Worm (Caenorhabditis elegans) whole organism, L4 larva: ENCODE results near the gene nhr-280.

Experiments
- F49E8.2 ChIP-seq: sonication (generic microtip); optimal IDR thresholded peaks from 2 replicates; lab custom pipeline; 2016; ENCODE audit warnings: missing compliant biosample characterization, mild to moderate bottlenecking, missing genetic modification characterization, borderline replicate concordance
- T20F7.1 ChIP-seq: fragments of 200-800 bp; sonication (Bioruptor generic); optimal IDR thresholded peaks from 2 replicates; lab custom pipeline; 2018; ENCODE audit warnings: mild to moderate bottlenecking, missing genetic modification characterization, missing compliant biosample characterization
- Y48G9A.11 ChIP-seq: fragments of 200-800 bp; sonication (Bioruptor generic); IDR thresholded peaks from 2 replicates; pipeline ENCODE4 v1.3.6; 2022; ENCODE audit warnings: missing genetic modification reagents, missing genetic modification characterization, missing compliant biosample characterization
- aly-2 ChIP-seq: sonication (generic microtip); optimal IDR thresholded peaks from 2 replicates; lab custom pipeline; 2018; ENCODE audit warnings: missing biosample characterization, missing genetic modification characterization
- ama-1 ChIP-seq: fragments of 150-350 bp; optimal IDR thresholded peaks from 2 replicates; lab custom pipeline; 2014; ENCODE audit warnings: inconsistent platforms, mixed read lengths
- ceh-28 ChIP-seq: fragments of 150-350 bp; optimal IDR thresholded peaks from 2 replicates; lab custom pipeline; 2014; ENCODE audit warnings: missing biosample characterization, missing genetic modification reagents, missing genetic modification characterization
- ceh-44 ChIP-seq: fragments of 200-800 bp; sonication (Bioruptor generic); IDR thresholded peaks from 2 replicates; pipeline ENCODE4 v1.3.6; 2022; ENCODE audit warnings: missing genetic modification reagents, missing genetic modification characterization, missing compliant biosample characterization
- ces-1 ChIP-seq: fragments of 150-350 bp; sonication (generic microtip); optimal IDR thresholded peaks from 4 replicates; lab custom pipeline; 2014; ENCODE audit warnings: missing biosample characterization, missing genetic modification reagents, missing genetic modification characterization
- cey-2 ChIP-seq: sonication (generic microtip); optimal IDR thresholded peaks from 3 replicates; lab custom pipeline; 2017; ENCODE audit warnings: missing genetic modification characterization, mild to moderate bottlenecking, missing compliant biosample characterization, antibody characterized with exemption, borderline replicate concordance; ENCODE audit not compliant: insufficient read depth
- daf-12 ChIP-seq: fragments of 150-350 bp; optimal IDR thresholded peaks from 2 replicates; lab custom pipeline; 2014; ENCODE audit warnings: missing biosample characterization, missing genetic modification reagents, missing genetic modification characterization
- daf-16 ChIP-seq, 3 experiments: sonication (generic microtip); optimal IDR thresholded peaks; 2 replicates each; lab custom pipeline; 2016 to 2017; ENCODE audit warnings: missing genetic modification characterization in 3 of 3, missing genetic modification reagents in 3 of 3, mild to moderate bottlenecking in 2 of 3, missing compliant biosample characterization in 2 of 3, missing biosample characterization in 1 of 3, moderate library complexity in 1 of 3
- daf-8 ChIP-seq: fragments of 200-800 bp; sonication (Bioruptor generic); IDR thresholded peaks from 2 replicates; pipeline ENCODE4 v1.3.6; 2022; ENCODE audit warnings: missing genetic modification characterization, missing compliant biosample characterization
- dmd-9 ChIP-seq: fragments of 200-800 bp; sonication (Bioruptor generic); IDR thresholded peaks from 2 replicates; pipeline ENCODE4 v1.3.6; 2022; ENCODE audit warnings: missing genetic modification reagents, missing genetic modification characterization, missing compliant biosample characterization
- dpl-1 ChIP-seq: fragments of 150-350 bp; optimal IDR thresholded peaks from 2 replicates; lab custom pipeline; 2014; ENCODE audit warnings: missing biosample characterization, missing genetic modification reagents, missing genetic modification characterization
- dve-1 ChIP-seq: sonication (generic microtip); optimal IDR thresholded peaks from 2 replicates; lab custom pipeline; 2017; ENCODE audit warnings: antibody characterized with exemption, mild to moderate bottlenecking, missing genetic modification characterization, missing compliant biosample characterization; ENCODE audit not compliant: insufficient read depth
- egl-27 ChIP-seq: sonication (generic microtip); optimal IDR thresholded peaks from 3 replicates; lab custom pipeline; 2017; ENCODE audit warnings: missing biosample characterization, missing genetic modification reagents, missing genetic modification characterization
- fkh-10 ChIP-seq: fragments of 150-350 bp; optimal IDR thresholded peaks from 2 replicates; lab custom pipeline; 2014; ENCODE audit warnings: missing biosample characterization, missing genetic modification reagents, missing genetic modification characterization
- hlh-11 ChIP-seq: fragments of 200-800 bp; sonication (Bioruptor generic); optimal IDR thresholded peaks from 2 replicates; lab custom pipeline; 2018; ENCODE audit warnings: mild to moderate bottlenecking, missing genetic modification characterization, missing compliant biosample characterization
- hlh-30 ChIP-seq: sonication (generic microtip); optimal IDR thresholded peaks from 2 replicates; lab custom pipeline; 2017; ENCODE audit warnings: antibody characterized with exemption, mild to moderate bottlenecking, missing genetic modification characterization, missing compliant biosample characterization; ENCODE audit not compliant: insufficient read depth
- hmg-1.1 ChIP-seq: fragments of 200-800 bp; sonication (Bioruptor generic); IDR thresholded peaks from 2 replicates; pipeline ENCODE4 v1.3.6; 2022; ENCODE audit warnings: missing genetic modification reagents, missing genetic modification characterization, missing compliant biosample characterization
- lin-13 ChIP-seq: fragments of 150-350 bp; optimal IDR thresholded peaks from 2 replicates; lab custom pipeline; 2014; ENCODE audit warnings: missing biosample characterization, missing genetic modification reagents, missing genetic modification characterization
- lin-29 ChIP-seq: fragments of 200-800 bp; sonication (Bioruptor generic); IDR thresholded peaks from 2 replicates; pipeline ENCODE4 v1.3.6; 2022; ENCODE audit warnings: missing genetic modification reagents, missing genetic modification characterization, missing compliant biosample characterization
- lin-38 ChIP-seq: fragments of 200-800 bp; sonication (Bioruptor generic); IDR thresholded peaks from 2 replicates; pipeline ENCODE4 v1.3.6; 2022; ENCODE audit warnings: missing genetic modification reagents, missing genetic modification characterization, missing compliant biosample characterization
- lsy-2 ChIP-seq, 2 experiments: fragments of 150-350 bp in 1 of 2; sonication (generic microtip) in 1 of 2; optimal IDR thresholded peaks; 2 replicates each; lab custom pipeline; 2014 to 2017; ENCODE audit warnings: missing biosample characterization in 2 of 2, missing genetic modification characterization in 2 of 2
- mep-1 ChIP-seq: fragments of 150-350 bp; sonication (generic microtip); optimal IDR thresholded peaks from 3 replicates; lab custom pipeline; 2014; ENCODE audit warnings: missing biosample characterization, missing genetic modification characterization
- mes-2 ChIP-seq: sonication (generic microtip); optimal IDR thresholded peaks from 2 replicates; lab custom pipeline; 2016; ENCODE audit warnings: missing genotype, mild to moderate bottlenecking, missing genetic modification characterization, missing compliant biosample characterization; ENCODE audit not compliant: poor library complexity, severe bottlenecking
- nhr-111 ChIP-seq: fragments of 200-800 bp; sonication (Bioruptor generic); optimal IDR thresholded peaks from 2 replicates; lab custom pipeline; 2018; ENCODE audit warnings: mild to moderate bottlenecking, missing genetic modification characterization, missing compliant biosample characterization
- nhr-28 ChIP-seq: fragments of 150-350 bp; optimal IDR thresholded peaks from 2 replicates; lab custom pipeline; 2014; ENCODE audit warnings: missing biosample characterization, missing genetic modification characterization
- nhr-41 ChIP-seq: fragments of 200-800 bp; sonication (Bioruptor generic); IDR thresholded peaks from 2 replicates; pipeline ENCODE4 v1.3.6; 2022; ENCODE audit warnings: missing genetic modification reagents, missing genetic modification characterization, missing compliant biosample characterization
- nhr-48 ChIP-seq: sonication (generic microtip); optimal IDR thresholded peaks from 2 replicates; lab custom pipeline; 2016; ENCODE audit warnings: mild to moderate bottlenecking, missing genetic modification characterization, missing compliant biosample characterization
- nhr-6 ChIP-seq: fragments of 150-350 bp; optimal IDR thresholded peaks from 2 replicates; lab custom pipeline; 2014; ENCODE audit warnings: missing biosample characterization, missing genetic modification characterization
- nhr-77 ChIP-seq: fragments of 150-350 bp; optimal IDR thresholded peaks from 2 replicates; lab custom pipeline; 2014; ENCODE audit warnings: missing biosample characterization, missing genetic modification characterization
- php-3 ChIP-seq: fragments of 200-800 bp; sonication (Bioruptor generic); IDR thresholded peaks from 2 replicates; pipeline ENCODE4 v1.3.6; 2022; ENCODE audit warnings: missing genetic modification reagents, missing genetic modification characterization, missing compliant biosample characterization
- rbr-2 ChIP-seq: sonication (generic microtip); optimal IDR thresholded peaks from 2 replicates; lab custom pipeline; 2016; ENCODE audit warnings: missing genotype, missing genetic modification characterization, missing compliant biosample characterization
- skn-1 ChIP-seq: fragments of 150-350 bp; optimal IDR thresholded peaks from 2 replicates; lab custom pipeline; 2014; ENCODE audit warnings: missing biosample characterization, missing genetic modification characterization
- spr-1 ChIP-seq: sonication (generic microtip); optimal IDR thresholded peaks from 2 replicates; lab custom pipeline; 2016; ENCODE audit warnings: mild to moderate bottlenecking, missing genetic modification characterization, missing compliant biosample characterization
- spr-3 ChIP-seq: fragments of 200-800 bp; sonication (Bioruptor generic); optimal IDR thresholded peaks from 2 replicates; lab custom pipeline; 2018; ENCODE audit warnings: mild to moderate bottlenecking, missing genetic modification characterization, missing compliant biosample characterization
- unc-130 ChIP-seq: sonication (generic microtip); optimal IDR thresholded peaks from 2 replicates; lab custom pipeline; 2016; ENCODE audit warnings: missing genetic modification reagents, missing genetic modification characterization, missing compliant biosample characterization
- unc-39 ChIP-seq: sonication (generic microtip); optimal IDR thresholded peaks from 2 replicates; lab custom pipeline; 2017; ENCODE audit warnings: missing biosample characterization, missing genetic modification characterization
- unc-62 ChIP-seq, 3 experiments: fragments of 150-350 bp in 1 of 3; sonication (generic microtip); optimal IDR thresholded peaks in 2 of 3; peaks in 1 of 3; 1 replicate in 1 of 3; 2 replicates in 2 of 3; lab custom pipeline; 2014 to 2017; ENCODE audit warnings: missing biosample characterization in 3 of 3, missing genetic modification characterization in 3 of 3, missing genetic modification reagents in 3 of 3, missing genotype in 1 of 3
- vab-7 ChIP-seq: fragments of 200-800 bp; sonication (Bioruptor generic); IDR thresholded peaks from 2 replicates; pipeline ENCODE4 v1.3.6; 2022; ENCODE audit warnings: missing genetic modification reagents, missing genetic modification characterization, missing compliant biosample characterization
- zag-1 ChIP-seq: fragments of 150-350 bp; optimal IDR thresholded peaks from 2 replicates; lab custom pipeline; 2014; ENCODE audit warnings: missing biosample characterization, missing genetic modification characterization
- zfp-3 ChIP-seq: fragments of 200-800 bp; sonication (Bioruptor generic); conservative IDR thresholded peaks from 2 replicates; pipeline ENCODE4 v1.3.6; 2022; ENCODE audit warnings: missing genetic modification reagents, missing genetic modification characterization, missing compliant biosample characterization

The nhr-280 gene

DNA sequence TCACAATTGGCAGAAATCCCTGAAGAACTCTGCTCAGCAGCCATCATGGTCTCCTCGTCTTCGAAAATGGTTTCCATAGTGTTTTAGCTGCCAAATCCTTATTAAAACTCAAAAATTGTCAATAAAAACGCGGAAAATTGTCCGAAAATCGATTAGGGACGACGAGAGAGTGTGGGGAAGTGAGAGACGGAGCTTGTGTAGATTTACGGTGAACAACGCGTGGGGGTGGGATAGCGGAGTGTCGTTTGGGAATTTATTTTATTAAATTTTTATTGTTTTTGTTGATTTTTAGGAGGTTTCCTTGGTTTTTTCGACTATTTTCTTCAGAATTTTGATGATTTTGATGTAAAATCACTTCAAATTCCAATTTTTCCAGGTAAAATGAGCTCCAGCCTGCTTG lies 43.4 kb downstream of the nhr-280 start, which contains the start of the genes F54C4.4 and mrpl-40 (continued):
- TF ChIP-seq zag-1 (tag; lab: Kevin White, UChicago) (no peak), spr-1 (tag; lab: Kevin White, UChicago) (no peak), nhr-111 (GFP tag; lab: Kevin White, UChicago) (no peak), daf-8 (GFP tag; lab: Robert Waterston, UW) (no peak), F49E8.2 (tag; lab: Kevin White, UChicago) (no peak), lsy-2 (tag; optimal IDR thresholded peaks at IDR 0.05; lab: Kevin White, UChicago) (peak in 1 of 2 experiments; percentile 85), ceh-28 (tag; lab: Kevin White, UChicago) (peak; percentile 18), ceh-44 (GFP tag; lab: Robert Waterston, UW) (no peak), ama-1 (lab: Kevin White, UChicago) (no peak), daf-16 (GFP tag; optimal IDR thresholded peaks at IDR 0.05; lab: Kevin White, UChicago) (no peak), daf-16 (tag; optimal IDR thresholded peaks at IDR 0.05; lab: Kevin White, UChicago) (peak; percentile 18), zfp-3 (GFP tag; lab: Robert Waterston, UW) (no peak), hmg-1.1 (GFP tag; lab: Robert Waterston, UW) (peak; percentile 65), mes-2 (peak; percentile 72), T20F7.1 (GFP tag; lab: Kevin White, UChicago) (peak; percentile 98), nhr-48 (tag; lab: Kevin White, UChicago) (no peak), ces-1 (no peak)

- TF ChIP-seq daf-16 (GFP tag; optimal IDR thresholded peaks at IDR 0.05; lab: Kevin White, UChicago) = peak in 1 of 2 experiments; percentile 11
- TF ChIP-seq daf-16 (tag; optimal IDR thresholded peaks at IDR 0.05; lab: Kevin White, UChicago) = peak; percentile 78
- no peak for TF ChIP-seq cey-2 (tag; lab: Kevin White, UChicago)
- peak; percentile 52 for TF ChIP-seq lin-38
- no peak for TF ChIP-seq vab-7 (GFP tag; lab: Robert Waterston, UW)
- peak; percentile 63 for TF ChIP-seq dve-1
- no peak for TF ChIP-seq ama-1 (lab: Kevin White, UChicago)
- TF ChIP-seq nhr-41 (GFP tag; lab: Robert Waterston, UW) = no peak
- TF ChIP-seq dmd-9 (GFP tag; lab: Robert Waterston, UW) = no peak
- peak; percentile 16 for TF ChIP-seq nhr-28 (tag; lab: Kevin White, UChicago)
- TF ChIP-seq hmg-1.1 (GFP tag; lab: Robert Waterston, UW) = peak; percentile 30; the same call in 1 of the 2 replicates
- TF ChIP-seq fkh-10 (GFP tag; lab: Kevin White, UChicago) = peak; percentile 65
- peak; percentile 96 for TF ChIP-seq Y48G9A.11 (GFP tag; lab: Robert Waterston, UW)
- peak; percentile 60 for TF ChIP-seq mep-1 (tag; lab: Kevin White, UChicago)
- TF ChIP-seq hlh-11 (tag; lab: Kevin White, UChicago) = peak; percentile 32
- no peak for TF ChIP-seq zag-1 (tag; lab: Kevin White, UChicago)
- TF ChIP-seq egl-27 = no peak
- no peak for TF ChIP-seq php-3 (GFP tag; lab: Robert Waterston, UW)
- peak; percentile 85 for TF ChIP-seq lin-13
- no peak for TF ChIP-seq spr-3 (GFP tag; lab: Kevin White, UChicago)
- TF ChIP-seq unc-130 = peak; percentile 81
- peak; percentile 9 for TF ChIP-seq nhr-77 (tag; lab: Kevin White, UChicago)
- no peak for TF ChIP-seq unc-39 (tag; lab: Kevin White, UChicago)
- TF ChIP-seq nhr-6 (tag; lab: Kevin White, UChicago) = peak; percentile 40
- peak; percentile 67 for TF ChIP-seq dpl-1 (GFP tag; lab: Kevin White, UChicago)
- no peak for TF ChIP-seq aly-2 (tag; lab: Kevin White, UChicago)
- TF ChIP-seq skn-1 = no peak
- peak; percentile 63 for TF ChIP-seq hlh-30 (tag; lab: Kevin White, UChicago)
- TF ChIP-seq rbr-2 (tag; lab: Kevin White, UChicago) = peak; percentile 39
- TF ChIP-seq unc-62 (GFP tag; optimal IDR thresholded peaks at IDR 0.05 in 1 of 2; lab: Kevin White, UChicago) = peak in 1 of 2 experiments; percentile 39
- TF ChIP-seq unc-62 (tag; optimal IDR thresholded peaks at IDR 0.05; lab: Kevin White, UChicago) = no peak
- no peak for TF ChIP-seq daf-12 (tag; lab: Kevin White, UChicago)
- TF ChIP-seq lin-29 (GFP tag; lab: Robert Waterston, UW) = no peak
- peak in 1 of 2 experiments; percentile 87 for TF ChIP-seq lsy-2 (tag; optimal IDR thresholded peaks at IDR 0.05; lab: Kevin White, UChicago)
- TF ChIP-seq mes-2 = peak; percentile 74
These were observed 44.2 kb downstream of the nhr-280 start, which contains the start of gene attf-3 for ce11 chrIII:86316-86715. attf-3 (minus strand) TSS chrIII:86384.
